Worm (Caenorhabditis elegans): ENCODE measurements around the gene K06A4.2.

DNA sequence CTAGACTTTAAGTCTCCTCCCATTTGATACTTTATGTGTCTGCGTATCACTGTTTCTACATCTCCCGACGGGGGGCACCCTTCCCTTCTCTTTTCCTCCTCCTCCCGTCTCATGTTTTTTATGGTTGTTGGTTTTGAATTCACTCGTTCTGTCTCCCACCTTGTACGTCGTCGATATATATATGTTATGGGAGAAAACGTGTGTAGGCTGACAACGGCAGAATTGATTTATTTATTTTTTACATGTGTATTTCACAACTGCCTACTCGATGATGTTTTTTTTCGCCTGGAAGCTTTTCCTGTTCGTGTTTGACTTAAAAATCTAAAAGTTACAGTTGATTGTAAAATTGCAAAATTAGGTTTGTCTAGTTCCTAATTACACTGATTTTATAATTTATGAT, 41.5 kb upstream of the K06A4.2 start:
- TF ChIP-seq him-1 (tag; optimal IDR thresholded peaks at IDR 0.05), result no peak
- TF ChIP-seq dao-5 (tag; optimal IDR thresholded peaks at IDR 0.05), result no peak
